Fruit fly (Drosophila melanogaster): ENCODE data around the gene CG9988.

Gene CG9988

DNA sequence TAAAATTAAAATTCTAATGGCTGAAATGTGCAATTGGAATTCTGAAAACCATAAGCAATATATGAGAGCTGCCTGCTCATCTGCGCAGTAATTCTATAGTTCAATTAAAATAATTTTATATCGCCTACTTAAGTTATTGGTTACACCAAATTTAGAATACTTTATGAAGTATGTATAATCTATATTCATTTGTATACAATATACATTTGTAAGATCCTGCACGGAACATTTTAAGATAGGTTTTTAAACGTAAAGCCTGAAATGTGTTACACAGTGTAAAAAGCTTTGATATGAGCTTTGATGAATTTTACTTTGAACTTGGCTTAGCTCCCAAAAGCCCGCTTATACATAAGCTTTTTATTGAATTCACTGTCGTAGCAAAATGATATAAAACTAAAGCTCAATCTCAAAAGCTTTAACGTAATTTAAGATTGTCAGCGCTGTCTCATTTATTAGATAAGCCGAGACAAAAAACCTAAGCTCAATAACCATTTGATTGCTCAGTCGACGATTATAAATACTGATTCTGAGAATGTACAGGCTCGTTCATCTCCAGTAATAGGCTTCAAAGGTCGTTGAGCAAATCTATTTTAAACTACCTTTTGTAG, 41.4 kb downstream of the CG9988 start:
- TF ChIP-seq usp (GFP tag; optimal IDR thresholded peaks at IDR 0.05) (no peak), CrebA (GFP tag; optimal IDR thresholded peaks at IDR 0.05; ENCODE audit: borderline replicate concordance) (no peak), Sp1 (GFP tag; optimal IDR thresholded peaks at IDR 0.05) (peak; percentile 5), tai (GFP tag; optimal IDR thresholded peaks at IDR 0.05) (no peak), Vsx2 (GFP tag; optimal IDR thresholded peaks at IDR 0.05; ENCODE audit: partially characterized antibody) (peak; percentile 36), HLH106 (tag; optimal IDR thresholded peaks at IDR 0.05) (peak; percentile 22), brk (GFP tag; optimal IDR thresholded peaks at IDR 0.05) (peak; percentile 54), fru (GFP tag; optimal IDR thresholded peaks at IDR 0.05) (no peak), foxo (GFP tag; optimal IDR thresholded peaks at IDR 0.05) (no peak), Dif (GFP tag; optimal IDR thresholded peaks at IDR 0.05; ENCODE audit: partially characterized antibody) (peak; percentile 75), sage (GFP tag; optimal IDR thresholded peaks at IDR 0.05) (peak; percentile 17), Mio (GFP tag; optimal IDR thresholded peaks at IDR 0.05) (no peak), dl (GFP tag; optimal IDR thresholded peaks at IDR 0.05; ENCODE audit: insufficient read depth in 1 of 2, partially characterized antibody in 2 of 2) (peak in 1 of 2 experiments; percentile 17)

dm6 chr3R:28679583-28679982, 43.4 kb downstream of the CG9988 start:
- TF ChIP-seq pan (optimal IDR thresholded peaks at IDR 0.05) (no peak), dsf (GFP tag; optimal IDR thresholded peaks at IDR 0.05; ENCODE audit: borderline replicate concordance) (no peak), sv (GFP tag; optimal IDR thresholded peaks at IDR 0.05) (no peak), Hr83 (GFP tag; optimal IDR thresholded peaks at IDR 0.05; ENCODE audit: poor library complexity, severe bottlenecking) (no peak), dmrt93B (GFP tag; optimal IDR thresholded peaks at IDR 0.05) (no peak), CG32264 (GFP tag; optimal IDR thresholded peaks at IDR 0.05) (no peak), h (GFP tag; optimal IDR thresholded peaks at IDR 0.05) (no peak), jim (GFP tag; optimal IDR thresholded peaks at IDR 0.05) (no peak), Mio (GFP tag; optimal IDR thresholded peaks at IDR 0.05) (no peak), rgr (GFP tag; optimal IDR thresholded peaks at IDR 0.05) (no peak), Sp1 (GFP tag; optimal IDR thresholded peaks at IDR 0.05) (no peak), Hnf4 (GFP tag; optimal IDR thresholded peaks at IDR 0.05) (no peak), Rel (GFP tag; optimal IDR thresholded peaks at IDR 0.05) (no peak), Rel (tag; optimal IDR thresholded peaks at IDR 0.05) (no peak), N (GFP tag; optimal IDR thresholded peaks at IDR 0.05) (no peak)

DNA sequence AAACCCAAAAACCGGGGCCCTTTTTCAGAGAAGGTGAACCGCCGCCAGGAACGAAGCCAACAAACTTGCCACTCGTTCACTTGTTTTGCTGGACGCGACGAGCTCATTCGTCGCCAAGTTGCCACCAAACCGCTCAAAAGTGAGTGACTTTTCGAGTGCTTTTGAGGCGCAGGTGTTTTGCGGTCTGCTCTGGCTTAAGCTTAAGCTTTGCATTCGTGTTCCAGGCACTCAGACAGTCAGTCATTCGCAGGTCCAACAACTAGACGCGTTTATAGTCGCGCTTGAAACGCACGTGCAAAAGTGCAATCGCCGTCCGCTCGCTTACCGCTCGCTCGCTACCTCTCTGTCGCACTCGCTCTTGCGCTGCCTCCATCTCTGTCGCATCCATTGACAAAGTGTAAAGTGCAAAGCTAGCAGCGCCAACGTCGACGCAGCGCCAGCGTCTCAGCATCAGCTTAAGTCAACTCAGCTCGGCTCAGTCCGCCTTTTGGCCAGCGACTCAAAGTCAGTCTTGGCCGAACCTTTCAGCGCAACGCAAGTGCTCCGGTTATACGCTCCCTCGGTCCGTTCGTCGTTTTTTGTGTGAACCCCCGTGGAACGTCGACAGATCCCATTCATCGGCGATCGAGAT, 45.7 kb downstream of the CG9988 start:
- TF ChIP-seq Rel (GFP tag; optimal IDR thresholded peaks at IDR 0.05) (no peak), Rel (tag; optimal IDR thresholded peaks at IDR 0.05) (peak; percentile 97), fru (GFP tag; optimal IDR thresholded peaks at IDR 0.05) (peak; percentile 23), Mio (GFP tag; optimal IDR thresholded peaks at IDR 0.05) (no peak), CG9705 (GFP tag; optimal IDR thresholded peaks at IDR 0.05) (no peak), Dfd (GFP tag; optimal IDR thresholded peaks at IDR 0.05) (no peak), rgr (GFP tag; optimal IDR thresholded peaks at IDR 0.05) (no peak), CrebA (GFP tag; optimal IDR thresholded peaks at IDR 0.05; ENCODE audit: borderline replicate concordance) (no peak), OdsH (GFP tag; optimal IDR thresholded peaks at IDR 0.05) (no peak), Dif (GFP tag; optimal IDR thresholded peaks at IDR 0.05; ENCODE audit: partially characterized antibody) (peak; percentile 19)

dm6 chr3R:28685558-28685957, 49.3 kb downstream of the CG9988 start:
- no peak for TF ChIP-seq dl (GFP tag; optimal IDR thresholded peaks at IDR 0.05; ENCODE audit: insufficient read depth in 1 of 2, partially characterized antibody in 2 of 2)

- TF ChIP-seq brk (GFP tag; optimal IDR thresholded peaks at IDR 0.05) (no peak), sage (GFP tag; optimal IDR thresholded peaks at IDR 0.05) (no peak)
Measured at dm6 chr3R:28687969-28688368, 51.8 kb downstream of the CG9988 start.

Data from whole organism, wandering third instar larva.